Worm (Caenorhabditis elegans) whole organism, L2 larva: ENCODE measurements around the gene Y7A5A.2.

ENCODE experiments used
- ZK546.5 ChIP-seq: sonication (generic microtip); optimal IDR thresholded peaks from 2 replicates; lab custom pipeline; 2017; ENCODE audit warnings: missing biosample characterization, missing genetic modification characterization
- ama-1 ChIP-seq: fragments of 150-350 bp; optimal IDR thresholded peaks from 2 replicates; lab custom pipeline; 2018; ENCODE audit warnings: inconsistent platforms
- lin-13 ChIP-seq: fragments of 150-350 bp; optimal IDR thresholded peaks from 2 replicates; lab custom pipeline; 2014; ENCODE audit warnings: missing biosample characterization, missing genetic modification reagents, missing genetic modification characterization
- lin-39 ChIP-seq: fragments of 150-350 bp; optimal IDR thresholded peaks from 2 replicates; lab custom pipeline; 2014; ENCODE audit warnings: missing biosample characterization, missing genetic modification reagents, missing genetic modification characterization
- mab-5 ChIP-seq: fragments of 150-350 bp; optimal IDR thresholded peaks from 2 replicates; lab custom pipeline; 2014; ENCODE audit warnings: missing biosample characterization, missing genetic modification characterization
- nhr-10 ChIP-seq: sonication (generic microtip); optimal IDR thresholded peaks from 2 replicates; lab custom pipeline; 2017; ENCODE audit warnings: missing biosample characterization, missing genetic modification characterization
- unc-39 ChIP-seq: fragments of 150-350 bp; optimal IDR thresholded peaks from 2 replicates; lab custom pipeline; 2014; ENCODE audit warnings: missing biosample characterization, missing genetic modification characterization

DNA sequence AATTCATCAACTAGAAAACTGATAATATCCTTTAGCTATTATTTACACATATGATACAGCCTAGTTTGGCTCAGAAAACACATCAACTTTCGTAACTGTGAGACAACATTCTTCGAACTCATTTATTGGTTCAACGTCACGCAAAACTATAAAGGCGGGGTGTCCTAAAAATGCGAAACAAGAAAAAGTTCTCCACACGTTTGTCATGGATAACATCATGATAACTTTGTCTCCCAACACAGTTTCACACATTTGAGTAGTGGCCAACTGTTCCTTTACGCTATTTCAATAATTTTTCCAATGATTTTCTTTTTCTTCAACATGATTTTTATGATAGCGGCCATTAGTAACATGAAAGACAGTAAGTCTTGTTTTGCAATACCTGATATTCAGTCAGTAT, 25.8 kb downstream of the Y7A5A.2 start, which contains the start of gene srxa-9:
- TF ChIP-seq lin-13 (GFP tag; lab: Kevin White, UChicago) = no peak
- TF ChIP-seq nhr-10 (tag; lab: Kevin White, UChicago) = no peak
- no peak for TF ChIP-seq mab-5 (tag; lab: Kevin White, UChicago)
- TF ChIP-seq lin-39 (tag; lab: Kevin White, UChicago) = no peak
- no peak for TF ChIP-seq ZK546.5
- TF ChIP-seq ama-1 (lab: Kevin White, UChicago) = no peak
- no peak for TF ChIP-seq unc-39 (tag; lab: Kevin White, UChicago)
